Fruit fly (Drosophila melanogaster) whole organism, embryonic: Measurements from ENCODE around the gene Lcp65Ag1.

Source experiments
- CG10543 ChIP-seq: fragments of 200-800 bp; sonication (Bioruptor generic); optimal IDR thresholded peaks from 3 replicates; lab custom pipeline; 2017; ENCODE audit warnings: missing biosample characterization, mild to moderate bottlenecking, missing genetic modification characterization, moderate library complexity
- CG10565 ChIP-seq: fragments of 200-800 bp; sonication (Bioruptor generic); optimal IDR thresholded peaks from 3 replicates; lab custom pipeline; 2016; ENCODE audit warnings: missing biosample characterization, mild to moderate bottlenecking, missing genetic modification characterization
- CG12236 ChIP-seq: fragments of 200-800 bp; sonication (Bioruptor generic); optimal IDR thresholded peaks from 2 replicates; lab custom pipeline; 2016; ENCODE audit warnings: missing biosample characterization, missing genetic modification characterization
- CG12391 ChIP-seq: fragments of 200-800 bp; sonication (Bioruptor generic); optimal IDR thresholded peaks from 3 replicates; lab custom pipeline; 2018; ENCODE audit warnings: missing biosample characterization, mild to moderate bottlenecking, missing genetic modification characterization, moderate library complexity
- CG12744 ChIP-seq: fragments of 200-800 bp; sonication (Bioruptor generic); optimal IDR thresholded peaks from 2 replicates; lab custom pipeline; 2016; ENCODE audit warnings: missing biosample characterization, missing genetic modification characterization
- CG13296 ChIP-seq: fragments of 200-800 bp; sonication (Bioruptor generic); optimal IDR thresholded peaks from 3 replicates; lab custom pipeline; 2018; ENCODE audit warnings: missing biosample characterization, mild to moderate bottlenecking, missing genetic modification characterization
- CG14860 ChIP-seq: fragments of 200-800 bp; sonication (Bioruptor generic); IDR thresholded peaks from 3 replicates; pipeline ENCODE4 v1.3.6; 2022; ENCODE audit warnings: missing biosample characterization, missing genetic modification characterization; ENCODE audit not compliant: partially characterized antibody
- CG15011 ChIP-seq: fragments of 200-800 bp; sonication (Bioruptor generic); optimal IDR thresholded peaks from 3 replicates; lab custom pipeline; 2018; ENCODE audit warnings: missing biosample characterization, mild to moderate bottlenecking, missing genetic modification characterization
- CG1529 ChIP-seq: fragments of 200-800 bp; sonication (Bioruptor generic); optimal IDR thresholded peaks from 3 replicates; lab custom pipeline; 2018; ENCODE audit warnings: missing biosample characterization, missing genetic modification characterization
- CG16815 ChIP-seq: fragments of 200-800 bp; sonication (Bioruptor generic); optimal IDR thresholded peaks from 3 replicates; lab custom pipeline; 2017; ENCODE audit warnings: missing biosample characterization, mild to moderate bottlenecking, missing genetic modification characterization
- CG17359 ChIP-seq: fragments of 200-800 bp; sonication (Bioruptor generic); optimal IDR thresholded peaks from 3 replicates; lab custom pipeline; 2018; ENCODE audit warnings: missing biosample characterization, mild to moderate bottlenecking, missing genetic modification characterization, moderate library complexity
- CG17912 ChIP-seq: fragments of 200-800 bp; sonication (Bioruptor generic); optimal IDR thresholded peaks from 2 replicates; lab custom pipeline; 2018; ENCODE audit warnings: missing biosample characterization, mild to moderate bottlenecking, missing genetic modification characterization
- CG2712 ChIP-seq: fragments of 200-800 bp; optimal IDR thresholded peaks from 3 replicates; lab custom pipeline; 2019; ENCODE audit warnings: missing biosample characterization, mild to moderate bottlenecking, missing genetic modification characterization, moderate library complexity
- CG34422 ChIP-seq: fragments of 200-800 bp; sonication (Bioruptor generic); IDR thresholded peaks from 3 replicates; pipeline ENCODE4 v1.3.6; 2022; ENCODE audit warnings: missing biosample characterization, missing genetic modification characterization
- CG4707 ChIP-seq: fragments of 200-800 bp; sonication (Bioruptor generic); optimal IDR thresholded peaks from 2 replicates; lab custom pipeline; 2018; ENCODE audit warnings: missing biosample characterization, mild to moderate bottlenecking, missing genetic modification characterization, moderate library complexity
- CG7357 ChIP-seq: fragments of 200-800 bp; sonication (Bioruptor generic); IDR thresholded peaks from 3 replicates; pipeline ENCODE4 v1.3.6; 2022; ENCODE audit warnings: missing biosample characterization, missing genetic modification characterization
- CG7839 ChIP-seq: fragments of 200-800 bp; sonication (Bioruptor generic); optimal IDR thresholded peaks from 3 replicates; lab custom pipeline; 2018; ENCODE audit warnings: missing biosample characterization, mild to moderate bottlenecking, missing genetic modification characterization, moderate library complexity
- CG9215 ChIP-seq: fragments of 200-800 bp; sonication (Bioruptor generic); IDR thresholded peaks from 2 replicates; pipeline ENCODE4 v1.3.6; 2022; ENCODE audit warnings: missing biosample characterization, missing genetic modification characterization
- Camta ChIP-seq: fragments of 200-800 bp; sonication (Bioruptor generic); optimal IDR thresholded peaks from 2 replicates; lab custom pipeline; 2016; ENCODE audit warnings: missing biosample characterization, missing genetic modification characterization
- CkIIα-i1 ChIP-seq: fragments of 200-800 bp; sonication (Bioruptor generic); IDR thresholded peaks from 2 replicates; pipeline ENCODE4 v1.3.6; 2022; ENCODE audit warnings: missing biosample characterization, missing genetic modification characterization
- D19A ChIP-seq: fragments of 200-800 bp; optimal IDR thresholded peaks from 3 replicates; lab custom pipeline; 2019; ENCODE audit warnings: missing biosample characterization, mild to moderate bottlenecking, missing genetic modification characterization, moderate library complexity
- Doc2 ChIP-seq: fragments of 200-800 bp; sonication (Bioruptor generic); IDR thresholded peaks from 2 replicates; pipeline ENCODE4 v1.3.6; 2022; ENCODE audit warnings: missing biosample characterization, missing genetic modification characterization
- H2.0 ChIP-seq: fragments of 200-800 bp; sonication (Bioruptor generic); IDR thresholded peaks from 2 replicates; pipeline ENCODE4 v1.3.6; 2022; ENCODE audit warnings: missing biosample characterization, missing genetic modification characterization
- HHEX ChIP-seq: fragments of 200-800 bp; sonication (Bioruptor generic); optimal IDR thresholded peaks from 3 replicates; lab custom pipeline; 2017; ENCODE audit warnings: missing biosample characterization, mild to moderate bottlenecking, missing genetic modification characterization, missing genetic modification reagents
- HLH4C ChIP-seq: fragments of 200-800 bp; sonication (Bioruptor generic); IDR thresholded peaks from 3 replicates; pipeline ENCODE4 v1.3.6; 2022; ENCODE audit warnings: missing biosample characterization, missing genetic modification characterization; ENCODE audit not compliant: partially characterized antibody
- MESR4 ChIP-seq: fragments of 200-800 bp; sonication (Bioruptor generic); optimal IDR thresholded peaks from 2 replicates; lab custom pipeline; 2018; ENCODE audit warnings: missing biosample characterization, mild to moderate bottlenecking, missing genetic modification characterization, moderate library complexity
- Mrtf ChIP-seq: fragments of 200-800 bp; sonication (Bioruptor generic); IDR thresholded peaks from 3 replicates; pipeline ENCODE4 v1.3.6; 2022; ENCODE audit warnings: missing biosample characterization, missing genetic modification characterization
- Nf-YB ChIP-seq: fragments of 200-800 bp; sonication (Bioruptor generic); optimal IDR thresholded peaks from 3 replicates; lab custom pipeline; 2019; ENCODE audit warnings: missing biosample characterization, mild to moderate bottlenecking, missing genetic modification characterization, moderate library complexity
- Trl ChIP-seq, 3 experiments: fragments of >200 bp in 2 of 3; fragments of 200-800 bp in 1 of 3; sonication (Bioruptor generic) in 1 of 3; optimal IDR thresholded peaks; 2 replicates in 1 of 3; 3 replicates in 2 of 3; lab custom pipeline; 2016 to 2017; ENCODE audit warnings: missing biosample characterization in 1 of 3, missing genetic modification characterization in 1 of 3
- bigmax ChIP-seq: fragments of 200-800 bp; sonication (Bioruptor generic); optimal IDR thresholded peaks from 2 replicates; lab custom pipeline; 2018; ENCODE audit warnings: missing biosample characterization, mild to moderate bottlenecking, missing genetic modification characterization
- esg ChIP-seq: fragments of 200-800 bp; sonication (Bioruptor generic); conservative IDR thresholded peaks from 2 replicates; pipeline ENCODE4 v1.3.6; 2022; ENCODE audit warnings: missing biosample characterization, missing genetic modification characterization
- ewg ChIP-seq: fragments of 200-800 bp; sonication (Bioruptor generic); optimal IDR thresholded peaks from 3 replicates; lab custom pipeline; 2017; ENCODE audit warnings: mild to moderate bottlenecking, missing biosample characterization, missing genetic modification reagents, missing genetic modification characterization
- fru ChIP-seq: fragments of >200 bp; optimal IDR thresholded peaks from 2 replicates; lab custom pipeline; 2017
- gce ChIP-seq: fragments of 200-800 bp; sonication (Bioruptor generic); IDR thresholded peaks from 3 replicates; pipeline ENCODE4 v1.3.6; 2022; ENCODE audit warnings: missing biosample characterization, missing genetic modification characterization
- gem ChIP-seq: fragments of 200-800 bp; sonication (Bioruptor generic); optimal IDR thresholded peaks from 2 replicates; lab custom pipeline; 2019; ENCODE audit warnings: missing biosample characterization, mild to moderate bottlenecking, missing genetic modification characterization, moderate library complexity
- grau ChIP-seq: fragments of 200-800 bp; optimal IDR thresholded peaks from 3 replicates; lab custom pipeline; 2019; ENCODE audit warnings: missing biosample characterization, mild to moderate bottlenecking, missing genetic modification characterization, moderate library complexity
- grn ChIP-seq: fragments of 200-800 bp; sonication (Bioruptor generic); optimal IDR thresholded peaks from 3 replicates; lab custom pipeline; 2017; ENCODE audit warnings: missing biosample characterization, missing genetic modification characterization
- jumu ChIP-seq: fragments of 200-800 bp; sonication (Bioruptor generic); optimal IDR thresholded peaks from 3 replicates; lab custom pipeline; 2016; ENCODE audit warnings: missing biosample characterization, missing genetic modification characterization
- lov ChIP-seq, 2 experiments: fragments of 200-800 bp in 1 of 2; fragments of >200 bp in 1 of 2; sonication (Bioruptor generic) in 1 of 2; IDR thresholded peaks in 1 of 2; optimal IDR thresholded peaks in 1 of 2; 2 replicates in 1 of 2; 3 replicates in 1 of 2; pipeline versions ENCODE4 v1.3.6 to Lab custom; 2017 to 2022; ENCODE audit warnings: missing biosample characterization in 1 of 2, missing genetic modification characterization in 1 of 2
- mam ChIP-seq: fragments of 200-800 bp; sonication (Bioruptor generic); optimal IDR thresholded peaks from 3 replicates; lab custom pipeline; 2016; ENCODE audit warnings: missing biosample characterization, missing genetic modification characterization
- mld ChIP-seq: fragments of 200-800 bp; sonication (Bioruptor generic); IDR thresholded peaks from 3 replicates; pipeline ENCODE4 v1.3.6; 2022; ENCODE audit warnings: missing biosample characterization, missing genetic modification characterization; ENCODE audit not compliant: partially characterized antibody
- phol ChIP-seq: fragments of 200-800 bp; sonication (Bioruptor generic); optimal IDR thresholded peaks from 3 replicates; lab custom pipeline; 2018; ENCODE audit warnings: missing biosample characterization, mild to moderate bottlenecking, missing genetic modification characterization, moderate library complexity
- pnt ChIP-seq: fragments of 200-800 bp; sonication (Bioruptor generic); optimal IDR thresholded peaks from 3 replicates; lab custom pipeline; 2016; ENCODE audit warnings: missing biosample characterization, missing genetic modification characterization
- sc ChIP-seq, 3 experiments: fragments of >200 bp in 2 of 3; fragments of 200-800 bp in 1 of 3; sonication (Bioruptor generic) in 1 of 3; optimal IDR thresholded peaks; 2 replicates in 2 of 3; 3 replicates in 1 of 3; lab custom pipeline; 2017; ENCODE audit warnings: mild to moderate bottlenecking in 1 of 3, missing biosample characterization in 1 of 3, missing genetic modification characterization in 1 of 3, missing genetic modification reagents in 1 of 3
- sqz ChIP-seq: fragments of 200-800 bp; sonication (Bioruptor generic); optimal IDR thresholded peaks from 3 replicates; lab custom pipeline; 2018; ENCODE audit warnings: missing biosample characterization, mild to moderate bottlenecking, missing genetic modification characterization
- tll ChIP-seq, 2 experiments: fragments of 200-800 bp in 1 of 2; fragments of >200 bp in 1 of 2; sonication (Bioruptor generic) in 1 of 2; optimal IDR thresholded peaks; 2 replicates each; lab custom pipeline; 2017 to 2019; ENCODE audit warnings: missing biosample characterization in 2 of 2, missing genetic modification characterization in 2 of 2, mild to moderate bottlenecking in 1 of 2, moderate library complexity in 1 of 2
- twi ChIP-seq: fragments of 200-800 bp; optimal IDR thresholded peaks from 2 replicates; lab custom pipeline; 2019; ENCODE audit warnings: missing biosample characterization, mild to moderate bottlenecking, missing genetic modification characterization, moderate library complexity
- vfl ChIP-seq: fragments of 200-800 bp; sonication (Bioruptor generic); optimal IDR thresholded peaks from 2 replicates; lab custom pipeline; 2016; ENCODE audit warnings: missing biosample characterization, missing genetic modification characterization
- wdn ChIP-seq: fragments of 200-800 bp; sonication (Bioruptor generic); IDR thresholded peaks from 2 replicates; pipeline ENCODE4 v1.3.6; 2022; ENCODE audit warnings: missing biosample characterization, missing genetic modification characterization
- zen ChIP-seq: fragments of 200-800 bp; sonication (Bioruptor generic); optimal IDR thresholded peaks from 3 replicates; lab custom pipeline; 2018; ENCODE audit warnings: missing biosample characterization, mild to moderate bottlenecking, missing genetic modification characterization, moderate library complexity

Gene Lcp65Ag1

DNA sequence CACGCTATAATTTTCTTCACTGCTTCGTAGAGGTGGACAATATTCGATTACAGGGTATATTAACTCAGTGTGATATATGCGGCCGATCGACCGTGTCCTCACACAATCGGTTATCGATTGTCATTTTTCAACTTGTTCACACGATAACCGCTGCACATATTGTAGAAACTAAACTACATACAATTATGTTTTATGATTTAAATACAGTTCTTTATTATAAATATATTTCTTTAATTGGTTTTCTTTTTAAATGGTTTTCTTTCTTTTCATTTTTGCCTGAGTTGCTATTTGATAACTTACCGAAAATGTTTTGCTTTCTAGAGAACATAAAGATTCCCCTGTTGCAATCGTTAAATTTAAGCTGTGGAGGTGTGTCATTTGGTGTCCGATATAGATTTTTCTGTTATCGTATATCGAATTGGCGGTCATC is 38.8 kb upstream of the Lcp65Ag1 start, which contains the start of the genes fmt and CG7376 (continued):
- TF ChIP-seq CG12236 (GFP tag; lab: Kevin White, UChicago) (no peak), MESR4 (GFP tag; lab: Kevin White, UChicago) (no peak), CG2712 (tag; lab: Kevin White, UChicago) (no peak), CG4707 (GFP tag; lab: Kevin White, UChicago) (no peak), jumu (GFP tag; lab: Kevin White, UChicago) (no peak), phol (tag; lab: Kevin White, UChicago) (peak; percentile 68), lov (optimal IDR thresholded peaks at IDR 0.05; lab: Kevin White, UChicago) (no peak), lov (GFP tag; IDR thresholded peaks at IDR 0.05; lab: Robert Waterston, UW) (no peak), D19A (no peak), tll (GFP tag; optimal IDR thresholded peaks at IDR 0.05; lab: Kevin White, UChicago) (no peak), gce (no peak), H2.0 (GFP tag; lab: Robert Waterston, UW) (no peak), bigmax (GFP tag; lab: Kevin White, UChicago) (no peak), CG12391 (tag; lab: Kevin White, UChicago) (peak; percentile 68), CG1529 (GFP tag; lab: Kevin White, UChicago) (no peak), pnt (GFP tag; lab: Kevin White, UChicago) (no peak), CG12744 (GFP tag; lab: Kevin White, UChicago) (no peak), CkIIα-i1 (no peak), Camta (GFP tag; lab: Kevin White, UChicago) (no peak), Doc2 (GFP tag; lab: Robert Waterston, UW) (no peak), mam (GFP tag; lab: Kevin White, UChicago) (peak; percentile 3), esg (GFP tag; lab: Robert Waterston, UW) (no peak; the same call in 1 of the 2 replicates), gem (tag; lab: Kevin White, UChicago) (no peak), CG14860 (GFP tag; lab: Robert Waterston, UW) (peak; percentile 89), CG34422 (GFP tag; lab: Robert Waterston, UW) (no peak), Nf-YB (no peak), CG7839 (tag; lab: Kevin White, UChicago) (no peak), fru (lab: Kevin White, UChicago) (no peak), Trl (optimal IDR thresholded peaks at IDR 0.05; lab: Kevin White, UChicago) (no peak), Trl (GFP tag; optimal IDR thresholded peaks at IDR 0.05; lab: Kevin White, UChicago) (no peak), CG9215 (GFP tag; lab: Robert Waterston, UW) (no peak), CG15011 (GFP tag; lab: Kevin White, UChicago) (no peak), wdn (GFP tag; lab: Robert Waterston, UW) (no peak), twi (tag; lab: Kevin White, UChicago) (no peak), CG16815 (GFP tag; lab: Kevin White, UChicago) (no peak), mld (GFP tag; lab: Robert Waterston, UW) (peak; percentile 61; the same call in 2 of the 3 replicates), vfl (no peak), CG10565 (GFP tag; lab: Kevin White, UChicago) (no peak), HLH4C (GFP tag; lab: Robert Waterston, UW) (peak; percentile 95), sqz (GFP tag; lab: Kevin White, UChicago) (no peak), Mrtf (GFP tag; lab: Robert Waterston, UW) (no peak), CG13296 (no peak), ewg (GFP tag; lab: Kevin White, UChicago) (no peak), CG17359 (tag; lab: Kevin White, UChicago) (no peak), HHEX (GFP tag; lab: Kevin White, UChicago) (no peak), sc (optimal IDR thresholded peaks at IDR 0.05; lab: Kevin White, UChicago) (no peak), sc (GFP tag; optimal IDR thresholded peaks at IDR 0.05; lab: Kevin White, UChicago) (no peak), grn (GFP tag; lab: Kevin White, UChicago) (no peak), zen (tag; lab: Kevin White, UChicago) (peak; percentile 59), grau (tag; lab: Kevin White, UChicago) (no peak), CG10543 (GFP tag; lab: Kevin White, UChicago) (no peak), CG7357 (GFP tag; lab: Robert Waterston, UW) (peak; percentile 93), CG17912 (GFP tag; lab: Kevin White, UChicago) (no peak)
